Fruit fly (Drosophila melanogaster) S2 (cell line): ENCODE measurements around the gene Pgant8.

ENCODE experiments used
- CG8478 ChIP-seq: fragments of >200 bp; optimal IDR thresholded peaks from 2 replicates; lab custom pipeline; 2018
- CTCF ChIP-seq, 2 experiments: fragments of >200 bp; optimal IDR thresholded peaks; 2 replicates each; lab custom pipeline; 2018

- TF ChIP-seq CTCF (optimal IDR thresholded peaks at IDR 0.05; lab: Kevin White, UChicago) (no peak), CG8478 (lab: Kevin White, UChicago) (no peak)
Measured at dm6 chr3L:15694406-15694805, 10.7 kb downstream of the Pgant8 start.
